Worm (Caenorhabditis elegans) whole organism, mixed stage, embryonic: ENCODE results near the gene F44G4.6.

Source experiments
- bed-3 ChIP-seq: fragments of 200-800 bp; sonication (Bioruptor generic); optimal IDR thresholded peaks from 3 replicates; lab custom pipeline; 2018; ENCODE audit warnings: mild to moderate bottlenecking, missing genetic modification characterization, moderate library complexity, missing compliant biosample characterization
- blmp-1 ChIP-seq: fragments of 150-350 bp; optimal IDR thresholded peaks from 2 replicates; lab custom pipeline; 2014; ENCODE audit warnings: missing biosample characterization, missing genetic modification characterization
- ceh-43 ChIP-seq: fragments of 200-800 bp; sonication (Bioruptor generic); optimal IDR thresholded peaks from 2 replicates; lab custom pipeline; 2018; ENCODE audit warnings: mild to moderate bottlenecking, missing genetic modification characterization, moderate library complexity, missing compliant biosample characterization
- ceh-83 ChIP-seq: fragments of 200-800 bp; sonication (Bioruptor generic); optimal IDR thresholded peaks from 2 replicates; lab custom pipeline; 2018; ENCODE audit warnings: mild to moderate bottlenecking, missing genetic modification characterization, missing compliant biosample characterization
- ces-1 ChIP-seq: fragments of 150-350 bp; optimal IDR thresholded peaks from 2 replicates; lab custom pipeline; 2014; ENCODE audit warnings: missing biosample characterization, missing genetic modification reagents, missing genetic modification characterization
- cnd-1 ChIP-seq: fragments of 200-800 bp; sonication (Bioruptor generic); optimal IDR thresholded peaks from 2 replicates; lab custom pipeline; 2018; ENCODE audit warnings: mild to moderate bottlenecking, missing genetic modification characterization, missing compliant biosample characterization
- drap-1 ChIP-seq: fragments of 200-800 bp; sonication (Bioruptor generic); optimal IDR thresholded peaks from 3 replicates; lab custom pipeline; 2018; ENCODE audit warnings: mild to moderate bottlenecking, missing genetic modification characterization, missing compliant biosample characterization
- elt-1 ChIP-seq: sonication (generic microtip); optimal IDR thresholded peaks from 2 replicates; lab custom pipeline; 2017; ENCODE audit warnings: missing genetic modification characterization, mild to moderate bottlenecking, missing compliant biosample characterization, antibody characterized with exemption, moderate library complexity, borderline replicate concordance; ENCODE audit not compliant: insufficient read depth
- flh-1 ChIP-seq: fragments of 200-800 bp; sonication (Bioruptor generic); optimal IDR thresholded peaks from 2 replicates; lab custom pipeline; 2018; ENCODE audit warnings: mild to moderate bottlenecking, missing genetic modification characterization, moderate library complexity, missing compliant biosample characterization
- ham-2 ChIP-seq: fragments of 200-800 bp; sonication (Bioruptor generic); optimal IDR thresholded peaks from 2 replicates; lab custom pipeline; 2018; ENCODE audit warnings: mild to moderate bottlenecking, missing genetic modification characterization, missing compliant biosample characterization
- hlh-1 ChIP-seq: fragments of 150-350 bp; optimal IDR thresholded peaks from 2 replicates; lab custom pipeline; 2014; ENCODE audit warnings: missing biosample characterization, missing genetic modification reagents, missing genetic modification characterization
- lin-13 ChIP-seq: fragments of 150-350 bp; optimal IDR thresholded peaks from 2 replicates; lab custom pipeline; 2014; ENCODE audit warnings: missing biosample characterization, missing genetic modification characterization
- lin-32 ChIP-seq: fragments of 200-800 bp; sonication (Bioruptor generic); optimal IDR thresholded peaks from 2 replicates; lab custom pipeline; 2018; ENCODE audit warnings: mild to moderate bottlenecking, missing genetic modification characterization, missing compliant biosample characterization
- mab-5 ChIP-seq: fragments of 150-350 bp; optimal IDR thresholded peaks from 2 replicates; lab custom pipeline; 2014; ENCODE audit warnings: missing biosample characterization, missing genetic modification characterization
- mls-2 ChIP-seq: sonication (generic microtip); optimal IDR thresholded peaks from 2 replicates; lab custom pipeline; 2016; ENCODE audit warnings: mild to moderate bottlenecking, missing genetic modification characterization, moderate library complexity, missing compliant biosample characterization
- nhr-12 ChIP-seq: fragments of 150-350 bp; optimal IDR thresholded peaks from 2 replicates; lab custom pipeline; 2014; ENCODE audit warnings: missing biosample characterization, missing genetic modification characterization
- nhr-2 ChIP-seq: fragments of 150-350 bp; optimal IDR thresholded peaks from 2 replicates; lab custom pipeline; 2014; ENCODE audit warnings: missing biosample characterization, missing genetic modification characterization
- nhr-237 ChIP-seq: fragments of 150-350 bp; optimal IDR thresholded peaks from 2 replicates; lab custom pipeline; 2014; ENCODE audit warnings: missing biosample characterization, missing genetic modification characterization
- nhr-28 ChIP-seq: fragments of 150-350 bp; optimal IDR thresholded peaks from 2 replicates; lab custom pipeline; 2014; ENCODE audit warnings: missing biosample characterization, missing genetic modification characterization
- nhr-76 ChIP-seq: sonication (generic microtip); optimal IDR thresholded peaks from 2 replicates; lab custom pipeline; 2017; ENCODE audit warnings: missing biosample characterization, missing genetic modification characterization
- pha-4 ChIP-seq: fragments of 150-350 bp; optimal IDR thresholded peaks from 2 replicates; lab custom pipeline; 2018; ENCODE audit warnings: missing biosample characterization, missing genetic modification reagents, missing genetic modification characterization
- snpc-4 ChIP-seq: fragments of 150-350 bp; optimal IDR thresholded peaks from 2 replicates; lab custom pipeline; 2014; ENCODE audit warnings: missing biosample characterization, missing genetic modification characterization
- sptf-1 ChIP-seq: sonication (generic microtip); optimal IDR thresholded peaks from 2 replicates; lab custom pipeline; 2017; ENCODE audit warnings: mild to moderate bottlenecking, missing genetic modification characterization, moderate library complexity, missing compliant biosample characterization
- tbx-8 ChIP-seq: fragments of 200-800 bp; sonication (Bioruptor generic); optimal IDR thresholded peaks from 2 replicates; lab custom pipeline; 2018; ENCODE audit warnings: mild to moderate bottlenecking, missing genetic modification characterization, moderate library complexity, missing compliant biosample characterization
- unc-120 ChIP-seq: sonication (generic microtip); optimal IDR thresholded peaks from 2 replicates; lab custom pipeline; 2017; ENCODE audit warnings: missing genetic modification characterization, missing compliant biosample characterization; ENCODE audit not compliant: poor library complexity, severe bottlenecking
- unc-39 ChIP-seq: fragments of 150-350 bp; optimal IDR thresholded peaks from 2 replicates; lab custom pipeline; 2014; ENCODE audit warnings: missing biosample characterization, missing genetic modification characterization
- unc-62 ChIP-seq: fragments of 150-350 bp; optimal IDR thresholded peaks from 2 replicates; lab custom pipeline; 2014; ENCODE audit warnings: missing biosample characterization, missing genetic modification reagents, missing genetic modification characterization
- zip-8 ChIP-seq: fragments of 150-350 bp; optimal IDR thresholded peaks from 2 replicates; lab custom pipeline; 2014; ENCODE audit warnings: missing biosample characterization, missing genetic modification characterization
- ztf-11 ChIP-seq: fragments of 150-350 bp; optimal IDR thresholded peaks from 2 replicates; lab custom pipeline; 2014; ENCODE audit warnings: missing biosample characterization, missing genetic modification characterization

F44G4.6 gene

ce11 chrII:9001743-9002222 is at the start of gene F44G4.6:
Gene F44G4.6, minus strand, starts transcription at chrII:9001793.
- TF ChIP-seq ztf-11, result no peak
- no peak for TF ChIP-seq mab-5
- no peak for TF ChIP-seq nhr-12
- no peak for TF ChIP-seq unc-62 (GFP tag; lab: Kevin White, UChicago)
- no peak for TF ChIP-seq unc-120
- no peak for TF ChIP-seq drap-1 (GFP tag; lab: Kevin White, UChicago)

ce11 chrII:9042059-9042458 is 40.5 kb upstream of the F44G4.6 start:
- TF ChIP-seq ham-2 (GFP tag; lab: Kevin White, UChicago) (no peak), elt-1 (tag; lab: Kevin White, UChicago) (no peak), tbx-8 (GFP tag; lab: Kevin White, UChicago) (no peak), sptf-1 (no peak), ces-1 (GFP tag; lab: Kevin White, UChicago) (no peak), blmp-1 (tag; lab: Kevin White, UChicago) (no peak), drap-1 (GFP tag; lab: Kevin White, UChicago) (no peak), snpc-4 (tag; lab: Kevin White, UChicago) (no peak), hlh-1 (tag; lab: Kevin White, UChicago) (no peak), nhr-76 (tag; lab: Kevin White, UChicago) (no peak), unc-39 (tag; lab: Kevin White, UChicago) (no peak), nhr-28 (tag; lab: Kevin White, UChicago) (no peak), nhr-237 (tag; lab: Kevin White, UChicago) (no peak), unc-62 (GFP tag; lab: Kevin White, UChicago) (no peak)

ce11 chrII:9041306-9041705 is 39.7 kb upstream of the F44G4.6 start, which contains the start of gene F37B12.3:
Gene F37B12.3, minus strand, starts transcription at chrII:9041406.
- TF ChIP-seq mls-2 (tag; lab: Kevin White, UChicago), result no peak
- TF ChIP-seq zip-8 (tag; lab: Kevin White, UChicago), result no peak
- TF ChIP-seq hlh-1 (tag; lab: Kevin White, UChicago), result no peak
- TF ChIP-seq nhr-237 (tag; lab: Kevin White, UChicago), result no peak
- no peak for TF ChIP-seq unc-62 (GFP tag; lab: Kevin White, UChicago)
- TF ChIP-seq ham-2 (GFP tag; lab: Kevin White, UChicago), result no peak
- no peak for TF ChIP-seq tbx-8 (GFP tag; lab: Kevin White, UChicago)
- no peak for TF ChIP-seq bed-3 (GFP tag; lab: Kevin White, UChicago)
- no peak for TF ChIP-seq ceh-83 (GFP tag; lab: Kevin White, UChicago)
- no peak for TF ChIP-seq ces-1 (GFP tag; lab: Kevin White, UChicago)
- TF ChIP-seq lin-13 (tag; lab: Kevin White, UChicago), result no peak
- no peak for TF ChIP-seq nhr-2 (tag; lab: Kevin White, UChicago)
- no peak for TF ChIP-seq unc-39 (tag; lab: Kevin White, UChicago)
- no peak for TF ChIP-seq ceh-43 (GFP tag; lab: Kevin White, UChicago)
- no peak for TF ChIP-seq ztf-11
- TF ChIP-seq sptf-1, result no peak
- TF ChIP-seq cnd-1, result no peak

DNA sequence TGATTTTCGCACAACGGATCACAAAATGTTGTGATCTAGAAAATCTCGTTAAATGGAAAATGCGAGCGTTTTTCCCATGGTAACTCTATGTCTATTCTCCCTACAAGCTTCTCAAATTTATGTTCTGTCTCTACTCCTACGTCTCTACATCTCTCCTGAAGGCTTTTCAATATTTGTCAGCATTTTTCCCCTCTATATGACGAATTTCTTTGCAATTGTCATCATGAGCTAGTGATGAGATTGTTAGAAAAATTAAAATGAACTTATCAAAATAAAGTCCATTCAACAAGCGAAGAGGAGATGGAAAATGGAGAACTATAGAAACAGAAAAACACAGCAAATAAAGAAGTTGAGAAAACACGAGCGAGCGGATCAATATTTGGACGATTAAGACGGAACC is 37.1 kb upstream of the F44G4.6 start:
- TF ChIP-seq pha-4 (tag; lab: Kevin White, UChicago), result no peak
- TF ChIP-seq tbx-8 (GFP tag; lab: Kevin White, UChicago), result no peak
- no peak for TF ChIP-seq ztf-11
- no peak for TF ChIP-seq elt-1 (tag; lab: Kevin White, UChicago)
- TF ChIP-seq, all 35 proteins: peak for 0

DNA sequence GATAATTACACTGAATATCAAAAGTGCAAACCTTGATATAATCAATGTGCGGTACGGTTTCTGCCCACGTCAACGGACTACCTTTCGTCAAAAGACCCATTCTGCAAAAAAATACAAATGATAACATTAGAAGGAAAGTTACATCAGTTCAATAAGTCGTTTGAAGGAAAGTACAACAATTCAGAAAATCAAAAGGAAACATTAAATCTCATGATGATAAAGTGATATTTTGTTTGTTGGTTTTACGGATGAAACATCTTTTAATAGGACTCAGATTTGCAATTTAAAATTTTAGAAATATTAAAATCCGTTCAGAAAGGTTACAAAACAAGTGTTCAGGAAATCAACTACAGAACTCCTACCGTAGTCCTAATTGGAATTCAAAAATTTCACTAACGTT is 36.6 kb upstream of the F44G4.6 start, which contains the start of gene gcs-1:
Gene gcs-1, minus strand, starts transcription at position 101 of the 400 bp plus-strand sequence.
- TF ChIP-seq pha-4 (tag; lab: Kevin White, UChicago) (no peak), hlh-1 (tag; lab: Kevin White, UChicago) (no peak), lin-32 (GFP tag; lab: Kevin White, UChicago) (no peak), ham-2 (GFP tag; lab: Kevin White, UChicago) (no peak), unc-120 (no peak), flh-1 (GFP tag; lab: Kevin White, UChicago) (no peak), ztf-11 (no peak), ceh-83 (GFP tag; lab: Kevin White, UChicago) (no peak), bed-3 (GFP tag; lab: Kevin White, UChicago) (no peak), unc-62 (GFP tag; lab: Kevin White, UChicago) (no peak), nhr-2 (tag; lab: Kevin White, UChicago) (no peak), nhr-76 (tag; lab: Kevin White, UChicago) (no peak), lin-13 (tag; lab: Kevin White, UChicago) (no peak), cnd-1 (no peak), mls-2 (tag; lab: Kevin White, UChicago) (no peak), sptf-1 (no peak), elt-1 (tag; lab: Kevin White, UChicago) (no peak), ceh-43 (GFP tag; lab: Kevin White, UChicago) (no peak), unc-39 (tag; lab: Kevin White, UChicago) (no peak), blmp-1 (tag; lab: Kevin White, UChicago) (no peak)
- TF ChIP-seq, all 35 proteins: peak for 0
